Worm (Caenorhabditis elegans) whole organism, young adult: Measurements from ENCODE around the gene arrd-7.

ENCODE experiments used
- F37B4.10 ChIP-seq: fragments of 200-800 bp; sonication (Bioruptor generic); IDR thresholded peaks from 2 replicates; pipeline ENCODE4 v1.3.6; 2022; ENCODE audit warnings: missing genetic modification characterization, missing compliant biosample characterization
- ama-1 ChIP-seq, 3 experiments: fragments of 150-350 bp in 1 of 3; sonication (generic microtip) in 2 of 3; optimal IDR thresholded peaks; 2 replicates each; lab custom pipeline; 2014 to 2018; ENCODE audit warnings: missing biosample characterization in 2 of 3, missing genetic modification characterization in 2 of 3, missing genetic modification reagents in 2 of 3
- atf-7 ChIP-seq: sonication (generic microtip); optimal IDR thresholded peaks from 2 replicates; lab custom pipeline; 2017; ENCODE audit warnings: mild to moderate bottlenecking, missing genetic modification characterization, missing compliant biosample characterization
- die-1 ChIP-seq: sonication (generic microtip); optimal IDR thresholded peaks from 2 replicates; lab custom pipeline; 2016; ENCODE audit warnings: missing genotype, mild to moderate bottlenecking, missing genetic modification characterization, missing compliant biosample characterization
- ets-4 ChIP-seq: fragments of 200-800 bp; sonication (Bioruptor generic); optimal IDR thresholded peaks from 2 replicates; lab custom pipeline; 2018; ENCODE audit warnings: mild to moderate bottlenecking, missing genetic modification characterization, missing compliant biosample characterization
- lin-54 ChIP-seq: fragments of 200-800 bp; sonication (Bioruptor generic); optimal IDR thresholded peaks from 2 replicates; lab custom pipeline; 2018; ENCODE audit warnings: mild to moderate bottlenecking, missing genetic modification characterization, missing compliant biosample characterization
- madf-3 ChIP-seq: fragments of 200-800 bp; sonication (Bioruptor generic); IDR thresholded peaks from 2 replicates; pipeline ENCODE4 v1.3.6; 2022; ENCODE audit warnings: missing genetic modification reagents, missing genetic modification characterization, missing compliant biosample characterization
- nfya-1 ChIP-seq: sonication (generic microtip); optimal IDR thresholded peaks from 2 replicates; lab custom pipeline; 2017; ENCODE audit warnings: antibody characterized with exemption, missing compliant biosample characterization, missing genetic modification characterization, borderline replicate concordance; ENCODE audit not compliant: insufficient read depth
- nfya-2 ChIP-seq: fragments of 200-800 bp; sonication (Bioruptor generic); IDR thresholded peaks from 2 replicates; pipeline ENCODE4 v1.3.6; 2022; ENCODE audit warnings: missing genetic modification reagents, missing genetic modification characterization, missing compliant biosample characterization
- nhr-80 ChIP-seq: sonication (generic microtip); optimal IDR thresholded peaks from 2 replicates; lab custom pipeline; 2016; ENCODE audit warnings: missing genetic modification characterization, missing compliant biosample characterization
- pha-4 ChIP-seq: fragments of 150-350 bp; sonication (generic microtip); optimal IDR thresholded peaks from 2 replicates; lab custom pipeline; 2014; ENCODE audit warnings: missing biosample characterization, missing genetic modification reagents, missing genetic modification characterization

DNA sequence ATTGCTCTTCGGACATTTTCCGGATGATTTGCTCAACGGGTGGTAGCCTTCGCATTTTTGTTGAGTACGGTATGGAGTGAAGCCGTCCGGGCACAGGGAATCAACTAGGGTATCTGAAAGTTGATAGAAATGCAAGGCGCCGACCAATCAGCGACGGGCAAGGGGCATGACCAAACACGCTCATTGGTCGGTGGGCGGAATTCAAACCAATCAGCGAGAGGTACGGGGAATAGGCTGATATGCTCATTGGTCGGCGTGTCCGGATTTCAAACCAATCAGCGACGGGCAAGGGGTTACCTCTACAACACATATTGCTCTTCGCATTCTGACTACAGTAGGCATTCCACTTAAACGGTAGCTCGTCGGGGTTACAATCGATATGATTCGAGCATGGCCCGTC, 46.4 kb upstream of the arrd-7 start:
- no peak for TF ChIP-seq ama-1 (optimal IDR thresholded peaks at IDR 0.05; lab: Kevin White, UChicago)
- no peak for TF ChIP-seq ama-1 (GFP tag; optimal IDR thresholded peaks at IDR 0.05; lab: Kevin White, UChicago)
- no peak for TF ChIP-seq F37B4.10 (GFP tag; lab: Robert Waterston, UW)
- no peak for TF ChIP-seq atf-7 (tag; lab: Kevin White, UChicago)
- no peak for TF ChIP-seq nfya-1 (tag; lab: Kevin White, UChicago)
- TF ChIP-seq die-1 (tag; lab: Kevin White, UChicago) = no peak
- no peak for TF ChIP-seq ets-4 (GFP tag; lab: Kevin White, UChicago)
- no peak for TF ChIP-seq nfya-2 (GFP tag; lab: Robert Waterston, UW)
- no peak for TF ChIP-seq nhr-80 (tag; lab: Kevin White, UChicago)
- no peak for TF ChIP-seq madf-3 (GFP tag; lab: Robert Waterston, UW)
- no peak for TF ChIP-seq pha-4 (tag; lab: Kevin White, UChicago)
- no peak for TF ChIP-seq lin-54
